Worm (Caenorhabditis elegans) whole organism, young adult: Measurements from ENCODE around the gene sdha-1.
"Not testable (repeated sequence)": the region's sequence is repeated elsewhere in the genome, so short reads cannot be mapped to it uniquely, and the experiment has no call there.

Experiments used
- F10E7.11 ChIP-seq: sonication (generic microtip); optimal IDR thresholded peaks from 2 replicates; lab custom pipeline; 2017; ENCODE audit warnings: mild to moderate bottlenecking, missing genetic modification characterization, moderate library complexity, missing compliant biosample characterization
- F37B4.10 ChIP-seq: fragments of 200-800 bp; sonication (Bioruptor generic); IDR thresholded peaks from 2 replicates; pipeline ENCODE4 v1.3.6; 2022; ENCODE audit warnings: missing genetic modification characterization, missing compliant biosample characterization
- F49E8.2 ChIP-seq: sonication (generic microtip); optimal IDR thresholded peaks from 3 replicates; lab custom pipeline; 2017; ENCODE audit warnings: missing genetic modification characterization, mild to moderate bottlenecking, missing compliant biosample characterization, antibody characterized with exemption, moderate library complexity; ENCODE audit not compliant: insufficient read depth
- F52B5.7 ChIP-seq: sonication (generic microtip); optimal IDR thresholded peaks from 2 replicates; lab custom pipeline; 2016; ENCODE audit warnings: mild to moderate bottlenecking, missing genetic modification characterization, missing compliant biosample characterization
- F57A8.1 ChIP-seq: fragments of 200-800 bp; sonication (Bioruptor generic); optimal IDR thresholded peaks from 2 replicates; lab custom pipeline; 2018; ENCODE audit warnings: mild to moderate bottlenecking, missing genetic modification characterization, moderate library complexity, missing compliant biosample characterization
- F57C9.4 ChIP-seq: sonication (generic microtip); optimal IDR thresholded peaks from 2 replicates; lab custom pipeline; 2017; ENCODE audit warnings: mild to moderate bottlenecking, missing genetic modification characterization, missing compliant biosample characterization
- K11D2.4 ChIP-seq: fragments of 200-800 bp; sonication (Bioruptor generic); IDR thresholded peaks from 2 replicates; pipeline ENCODE4 v1.3.6; 2022; ENCODE audit warnings: missing genetic modification reagents, missing genetic modification characterization, missing compliant biosample characterization
- T07F8.4 ChIP-seq: sonication (generic microtip); optimal IDR thresholded peaks from 2 replicates; lab custom pipeline; 2016; ENCODE audit warnings: mild to moderate bottlenecking, missing genetic modification characterization, moderate library complexity, missing compliant biosample characterization
- T26A5.8 ChIP-seq: sonication (generic microtip); optimal IDR thresholded peaks from 2 replicates; lab custom pipeline; 2016; ENCODE audit warnings: missing genetic modification characterization, missing compliant biosample characterization
- Y95B8A.8 ChIP-seq: fragments of 200-800 bp; sonication (Bioruptor generic); IDR thresholded peaks from 2 replicates; pipeline ENCODE4 v1.3.6; 2022; ENCODE audit warnings: missing genetic modification reagents, missing genetic modification characterization, missing compliant biosample characterization
- athp-1 ChIP-seq: sonication (generic microtip); optimal IDR thresholded peaks from 2 replicates; lab custom pipeline; 2017; ENCODE audit warnings: mild to moderate bottlenecking, missing genetic modification characterization, missing compliant biosample characterization
- attf-6 ChIP-seq: fragments of 200-800 bp; sonication (Bioruptor generic); IDR thresholded peaks from 2 replicates; pipeline ENCODE4 v1.3.6; 2022; ENCODE audit warnings: missing genetic modification reagents, missing genetic modification characterization, missing compliant biosample characterization
- ccch-3 ChIP-seq: fragments of 200-800 bp; sonication (Bioruptor generic); optimal IDR thresholded peaks from 2 replicates; lab custom pipeline; 2018; ENCODE audit warnings: mild to moderate bottlenecking, missing genetic modification characterization, missing compliant biosample characterization
- cebp-1 ChIP-seq, 2 experiments: fragments of 200-800 bp in 1 of 2; sonication (Bioruptor generic) in 1 of 2; sonication (generic microtip) in 1 of 2; IDR thresholded peaks in 1 of 2; optimal IDR thresholded peaks in 1 of 2; 2 replicates each; pipeline versions ENCODE4 v1.3.6 to Lab custom; 2017 to 2022; ENCODE audit warnings: missing compliant biosample characterization in 2 of 2, missing genetic modification characterization in 2 of 2, mild to moderate bottlenecking in 1 of 2, missing genetic modification reagents in 1 of 2, moderate library complexity in 1 of 2
- ceh-27 ChIP-seq: fragments of 200-800 bp; sonication (Bioruptor generic); optimal IDR thresholded peaks from 2 replicates; lab custom pipeline; 2018; ENCODE audit warnings: mild to moderate bottlenecking, missing genetic modification characterization, moderate library complexity, missing compliant biosample characterization
- ceh-40 ChIP-seq: fragments of 200-800 bp; sonication (Bioruptor generic); IDR thresholded peaks from 2 replicates; pipeline ENCODE4 v1.3.6; 2022; ENCODE audit warnings: missing genetic modification characterization, missing compliant biosample characterization
- chd-7 ChIP-seq: sonication (generic microtip); optimal IDR thresholded peaks from 2 replicates; lab custom pipeline; 2016; ENCODE audit warnings: mild to moderate bottlenecking, missing genetic modification characterization, moderate library complexity, missing compliant biosample characterization
- dox-1 ChIP-seq: fragments of 200-800 bp; sonication (Bioruptor generic); IDR thresholded peaks from 2 replicates; pipeline ENCODE4 v1.3.6; 2022; ENCODE audit warnings: missing genetic modification reagents, missing genetic modification characterization, missing compliant biosample characterization
- gei-17 ChIP-seq: fragments of 200-800 bp; sonication (Bioruptor generic); optimal IDR thresholded peaks from 2 replicates; lab custom pipeline; 2018; ENCODE audit warnings: mild to moderate bottlenecking, missing genetic modification characterization, missing compliant biosample characterization
- hlh-26 ChIP-seq: fragments of 200-800 bp; sonication (Bioruptor generic); conservative IDR thresholded peaks from 2 replicates; pipeline ENCODE4 v1.3.6; 2022; ENCODE audit warnings: missing genetic modification reagents, missing genetic modification characterization, missing compliant biosample characterization
- hmg-1.2 ChIP-seq: fragments of 200-800 bp; sonication (Bioruptor generic); IDR thresholded peaks from 2 replicates; pipeline ENCODE4 v1.3.6; 2022; ENCODE audit warnings: missing genetic modification reagents, missing genetic modification characterization, missing compliant biosample characterization
- hrde-1 ChIP-seq: sonication (generic microtip); optimal IDR thresholded peaks from 2 replicates; lab custom pipeline; 2016; ENCODE audit warnings: missing genetic modification characterization, mild to moderate bottlenecking, missing compliant biosample characterization, moderate library complexity, missing genotype, missing genetic modification reagents, borderline replicate concordance
- hsf-1 ChIP-seq: fragments of 200-800 bp; sonication (Bioruptor generic); IDR thresholded peaks from 2 replicates; pipeline ENCODE4 v1.3.6; 2022; ENCODE audit warnings: missing genetic modification reagents, missing genetic modification characterization, missing compliant biosample characterization
- nfyb-1 ChIP-seq: fragments of 200-800 bp; sonication (Bioruptor generic); IDR thresholded peaks from 2 replicates; pipeline ENCODE4 v1.3.6; 2022; ENCODE audit warnings: missing genetic modification reagents, missing genetic modification characterization, missing compliant biosample characterization
- nhr-120 ChIP-seq: fragments of 200-800 bp; sonication (Bioruptor generic); IDR thresholded peaks from 2 replicates; pipeline ENCODE4 v1.3.6; 2022; ENCODE audit warnings: missing genetic modification characterization, missing compliant biosample characterization
- nhr-80 ChIP-seq: sonication (generic microtip); optimal IDR thresholded peaks from 2 replicates; lab custom pipeline; 2016; ENCODE audit warnings: missing genetic modification characterization, missing compliant biosample characterization
- snpc-3.4 ChIP-seq: sonication (generic microtip); optimal IDR thresholded peaks from 2 replicates; lab custom pipeline; 2017; ENCODE audit warnings: missing genetic modification characterization, mild to moderate bottlenecking, missing compliant biosample characterization, antibody characterized with exemption, moderate library complexity, missing genotype, missing genetic modification reagents
- unc-62 ChIP-seq: fragments of 150-350 bp; optimal IDR thresholded peaks from 2 replicates; lab custom pipeline; 2014; ENCODE audit warnings: missing biosample characterization, missing genetic modification reagents, missing genetic modification characterization
- zfh-2 ChIP-seq: fragments of 200-800 bp; sonication (Bioruptor generic); conservative IDR thresholded peaks from 2 replicates; pipeline ENCODE4 v1.3.6; 2022; ENCODE audit warnings: missing genetic modification reagents, missing genetic modification characterization, missing compliant biosample characterization
- ztf-18 ChIP-seq: sonication (generic microtip); optimal IDR thresholded peaks from 2 replicates; lab custom pipeline; 2016; ENCODE audit warnings: missing genotype, mild to moderate bottlenecking, missing genetic modification characterization, missing compliant biosample characterization
- ztf-26 ChIP-seq: sonication (generic microtip); optimal IDR thresholded peaks from 2 replicates; lab custom pipeline; 2017; ENCODE audit warnings: missing genetic modification characterization, missing compliant biosample characterization

sdha-1 gene

ce11 chrX:8550099-8550498 is 4.3 kb upstream of the sdha-1 start (continued):
- peak; percentile 54 for TF ChIP-seq ztf-26 (tag; lab: Kevin White, UChicago)
- TF ChIP-seq unc-62, result peak; percentile 6
- TF ChIP-seq hmg-1.2 (GFP tag; lab: Robert Waterston, UW), result peak; percentile 40; the same call in 1 of the 2 replicates
- 0 out of 2 replicates have a peak, but pooled peaks have one; percentile 21 for TF ChIP-seq zfh-2 (GFP tag; lab: Robert Waterston, UW)
- TF ChIP-seq athp-1, result no peak
- TF ChIP-seq snpc-3.4, result peak; percentile 14
- TF ChIP-seq ceh-27 (GFP tag; lab: Kevin White, UChicago), result peak; percentile 38
- peak; percentile 29 for TF ChIP-seq gei-17 (GFP tag; lab: Kevin White, UChicago)
- 0 out of 2 replicates have a peak, but pooled peaks have one; percentile 60 for TF ChIP-seq nfyb-1
- no peak for TF ChIP-seq ccch-3

- no peak for TF ChIP-seq attf-6 (GFP tag; lab: Robert Waterston, UW)
- TF ChIP-seq F57C9.4 (tag; lab: Kevin White, UChicago), result no peak
- TF ChIP-seq nhr-80 (tag; lab: Kevin White, UChicago), result peak; percentile 90
- no peak for TF ChIP-seq ztf-18
- TF ChIP-seq T07F8.4 (tag; lab: Kevin White, UChicago), result no peak
- TF ChIP-seq F49E8.2 (tag; lab: Kevin White, UChicago), result no peak
- no peak for TF ChIP-seq gei-17 (GFP tag; lab: Kevin White, UChicago)
- no peak for TF ChIP-seq ceh-40 (GFP tag; lab: Robert Waterston, UW)
- no peak for TF ChIP-seq Y95B8A.8
- TF ChIP-seq K11D2.4 (GFP tag; lab: Robert Waterston, UW), result no peak
- no peak for TF ChIP-seq cebp-1 (GFP tag; IDR thresholded peaks at IDR 0.05; lab: Robert Waterston, UW)
- peak; percentile 28 for TF ChIP-seq cebp-1 (tag; optimal IDR thresholded peaks at IDR 0.05; lab: Kevin White, UChicago)
- no peak for TF ChIP-seq F57A8.1
- no peak for TF ChIP-seq hrde-1 (tag; lab: Kevin White, UChicago)
Observed at ce11 chrX:8549026-8549425, 3.2 kb upstream of the sdha-1 start, which contains the start of gene D2021.4. TSS of gene D2021.4 (minus strand) at chrX:8549073.

- TF ChIP-seq ccch-3; chd-7 (tag; lab: Kevin White, UChicago); F37B4.10 (GFP tag; lab: Robert Waterston, UW): not testable (repeated sequence)
- TF ChIP-seq, all 124 proteins: peak for 0; not testable (repeated sequence) for 124
Observed at ce11 chrX:8541562-8541961, 4.3 kb downstream of the sdha-1 start, which contains the start of gene nspc-7. TSS of gene nspc-7 (plus strand) at chrX:8541862.

ce11 chrX:8538262-8538776 is 7.5 kb downstream of the sdha-1 start, which contains the start of the genes nspc-4 and nspc-5:
TSS of gene nspc-4 (minus strand) at chrX:8538362.
TSS of gene nspc-5 (plus strand) at chrX:8538726.
- TF ChIP-seq dox-1; chd-7 (tag; lab: Kevin White, UChicago); snpc-3.4: not testable (repeated sequence)

- no peak for TF ChIP-seq F52B5.7 (tag; lab: Kevin White, UChicago)
- no peak for TF ChIP-seq T26A5.8
- no peak for TF ChIP-seq F10E7.11 (tag; lab: Kevin White, UChicago)
- no peak for TF ChIP-seq hlh-26 (GFP tag; lab: Robert Waterston, UW)
- TF ChIP-seq nhr-120 (GFP tag; lab: Robert Waterston, UW), result no peak
- no peak for TF ChIP-seq ccch-3
- TF ChIP-seq hsf-1 (GFP tag; lab: Robert Waterston, UW), result no peak
- no peak for TF ChIP-seq cebp-1 (GFP tag; IDR thresholded peaks at IDR 0.05; lab: Robert Waterston, UW)
- TF ChIP-seq cebp-1 (tag; optimal IDR thresholded peaks at IDR 0.05; lab: Kevin White, UChicago), result no peak
- TF ChIP-seq hrde-1 (tag; lab: Kevin White, UChicago), result no peak
- TF ChIP-seq, all 124 proteins: peak for 0
Observed at ce11 chrX:8536791-8537190, 9.0 kb downstream of the sdha-1 start, which contains the start of gene nspc-3. TSS of gene nspc-3 (plus strand) at chrX:8537091.
